Fruit fly (Drosophila melanogaster): ENCODE results near the gene Cf2.
A peak's percentile ranks its signal among the peaks of the same experiment; 100 is the strongest.

Cf2 gene

dm6 chr2L:4847191-4847853 lies 35.6 kb downstream of the Cf2 start, which contains the start of the genes mxt and CG11927 (continued):
- TF ChIP-seq prd (optimal IDR thresholded peaks at IDR 0.05) (no peak), prd (GFP tag; IDR thresholded peaks at IDR 0.05) (peak; percentile 65; the same call in 2 of the 3 replicates), C15 (GFP tag; IDR thresholded peaks at IDR 0.05) (no peak), CTCF (GFP tag; optimal IDR thresholded peaks at IDR 0.05) (peak; percentile 4), Neu2 (GFP tag; optimal IDR thresholded peaks at IDR 0.05; ENCODE audit: borderline replicate concordance) (no peak), CG11560 (tag; IDR thresholded peaks at IDR 0.05) (no peak), pzg (GFP tag; optimal IDR thresholded peaks at IDR 0.05) (peak; percentile 45), CG17361 (GFP tag; IDR thresholded peaks at IDR 0.05) (peak; percentile 71), sob (GFP tag; IDR thresholded peaks at IDR 0.05) (peak; percentile 48; the same call in 1 of the 2 replicates), CG9876 (GFP tag; optimal IDR thresholded peaks at IDR 0.05) (no peak), CG12155 (GFP tag; optimal IDR thresholded peaks at IDR 0.05) (peak; percentile 71), luna (GFP tag; optimal IDR thresholded peaks at IDR 0.05) (no peak), az2 (GFP tag; optimal IDR thresholded peaks at IDR 0.05) (peak; percentile 68), pb (GFP tag; optimal IDR thresholded peaks at IDR 0.05) (no peak), Myb (GFP tag; optimal IDR thresholded peaks at IDR 0.05) (peak; percentile 44), amos (GFP tag; IDR thresholded peaks at IDR 0.05; ENCODE audit: partially characterized antibody) (peak; percentile 89), sim (GFP tag; IDR thresholded peaks at IDR 0.05) (no peak), twi (tag; optimal IDR thresholded peaks at IDR 0.05) (no peak), Bgb (GFP tag; IDR thresholded peaks at IDR 0.05; ENCODE audit: partially characterized antibody) (peak; percentile 90), CG13296 (GFP tag; optimal IDR thresholded peaks at IDR 0.05) (no peak), Ssrp (tag; optimal IDR thresholded peaks at IDR 0.05) (no peak), CG4854 (GFP tag; optimal IDR thresholded peaks at IDR 0.05) (no peak), TFAM (GFP tag; optimal IDR thresholded peaks at IDR 0.05) (no peak), Camta (GFP tag; optimal IDR thresholded peaks at IDR 0.05) (peak; percentile 27), CG10321 (GFP tag; IDR thresholded peaks at IDR 0.05) (no peak), E2f2 (GFP tag; IDR thresholded peaks at IDR 0.05) (peak; percentile 54; the same call in 1 of the 2 replicates), Optix (GFP tag; IDR thresholded peaks at IDR 0.05) (peak; percentile 40; the same call in 1 of the 3 replicates), insv (GFP tag; optimal IDR thresholded peaks at IDR 0.05) (no peak), Sry-δ (GFP tag; optimal IDR thresholded peaks at IDR 0.05) (peak; percentile 85), dmrt99B (tag; optimal IDR thresholded peaks at IDR 0.05) (no peak), sna (GFP tag; IDR thresholded peaks at IDR 0.05; ENCODE audit: partially characterized antibody) (peak; percentile 82), Dfd (GFP tag; optimal IDR thresholded peaks at IDR 0.05) (no peak), ATbp (GFP tag; optimal IDR thresholded peaks at IDR 0.05) (no peak), chinmo (GFP tag; IDR thresholded peaks at IDR 0.05; ENCODE audit: partially characterized antibody) (0 out of 4 replicates have a peak, but pooled peaks have one; percentile 63), CG12071 (GFP tag; optimal IDR thresholded peaks at IDR 0.05) (no peak), CG4820 (GFP tag; optimal IDR thresholded peaks at IDR 0.05) (peak; percentile 21), CG6175 (GFP tag; IDR thresholded peaks at IDR 0.05) (no peak), NfI (GFP tag; optimal IDR thresholded peaks at IDR 0.05) (peak; percentile 53), sd (tag; optimal IDR thresholded peaks at IDR 0.05) (no peak), kay (GFP tag; optimal IDR thresholded peaks at IDR 0.05) (peak; percentile 37), Lhr (GFP tag; optimal IDR thresholded peaks at IDR 0.05) (peak; percentile 28), seq (GFP tag; IDR thresholded peaks at IDR 0.05) (no peak), CG4730 (GFP tag; IDR thresholded peaks at IDR 0.05) (no peak), CG11723 (GFP tag; optimal IDR thresholded peaks at IDR 0.05) (no peak), CG32767 (GFP tag; IDR thresholded peaks at IDR 0.05) (no peak), gro (GFP tag; optimal IDR thresholded peaks at IDR 0.05) (no peak), croc (GFP tag; conservative IDR thresholded peaks at IDR 0.05) (no peak), zfh1 (GFP tag; IDR thresholded peaks at IDR 0.05) (peak; percentile 71; the same call in 2 of the 3 replicates), CG31388 (GFP tag; optimal IDR thresholded peaks at IDR 0.05) (no peak), CG9609 (GFP tag; optimal IDR thresholded peaks at IDR 0.05) (peak; percentile 23), CG3995 (GFP tag; optimal IDR thresholded peaks at IDR 0.05) (peak; percentile 68)
